Worm (Caenorhabditis elegans): ENCODE data around the gene F22B5.10.

The F22B5.10 gene

ce11 chrII:8456681-8457389 is 10.1 kb upstream of the F22B5.10 start:
- TF ChIP-seq nhr-129 (tag; optimal IDR thresholded peaks at IDR 0.05) = no peak
- TF ChIP-seq sma-3 (GFP tag; optimal IDR thresholded peaks at IDR 0.05) = no peak
- no peak for TF ChIP-seq mdl-1 (tag; optimal IDR thresholded peaks at IDR 0.05)
- TF ChIP-seq alr-1 (tag; optimal IDR thresholded peaks at IDR 0.05) = no peak
- TF ChIP-seq nhr-10 (tag; optimal IDR thresholded peaks at IDR 0.05) = no peak
- TF ChIP-seq unc-62 (GFP tag; optimal IDR thresholded peaks at IDR 0.05) = no peak
- no peak for TF ChIP-seq gmeb-1 (tag; optimal IDR thresholded peaks at IDR 0.05)
- TF ChIP-seq elt-1 (tag; optimal IDR thresholded peaks at IDR 0.05) = no peak
- TF ChIP-seq nhr-23 (tag; optimal IDR thresholded peaks at IDR 0.05) = no peak

ce11 chrII:8457438-8457837 is 9.5 kb upstream of the F22B5.10 start, which contains the start of gene zyg-9:
Gene zyg-9, plus strand, starts transcription at chrII:8457818.
- TF ChIP-seq dmd-4 (tag; optimal IDR thresholded peaks at IDR 0.05) = no peak
- peak; percentile 26 for TF ChIP-seq nhr-129 (tag; optimal IDR thresholded peaks at IDR 0.05)
- TF ChIP-seq ztf-1 (GFP tag; conservative IDR thresholded peaks at IDR 0.05) = no peak
- peak; percentile 63 for TF ChIP-seq C34F6.9 (tag; optimal IDR thresholded peaks at IDR 0.05)
- no peak for TF ChIP-seq lin-13 (GFP tag; optimal IDR thresholded peaks at IDR 0.05)
- TF ChIP-seq lsy-2 (tag; optimal IDR thresholded peaks at IDR 0.05) = peak in 1 of 2 experiments; percentile 29
- peak; percentile 30 for TF ChIP-seq unc-55 (GFP tag; optimal IDR thresholded peaks at IDR 0.05)
- TF ChIP-seq nhr-237 (tag; optimal IDR thresholded peaks at IDR 0.05) = no peak

- peak; percentile 39 for TF ChIP-seq C34F6.9 (tag; optimal IDR thresholded peaks at IDR 0.05)
- TF ChIP-seq lsy-2 (tag; optimal IDR thresholded peaks at IDR 0.05) = peak in 1 of 2 experiments; percentile 49
- TF ChIP-seq F13H6.1 (tag; optimal IDR thresholded peaks at IDR 0.05) = no peak
- TF ChIP-seq sem-4 (tag; optimal IDR thresholded peaks at IDR 0.05) = no peak
- TF ChIP-seq aly-2 (tag; optimal IDR thresholded peaks at IDR 0.05) = no peak
- TF ChIP-seq ama-1 (optimal IDR thresholded peaks at IDR 0.05) = peak; percentile 26
- TF ChIP-seq nhr-10 (tag; optimal IDR thresholded peaks at IDR 0.05) = no peak
These were observed 2.5 kb upstream of the F22B5.10 start, which contains the start of gene fars-3 for ce11 chrII:8464448-8464898. Gene fars-3, plus strand, starts transcription at chrII:8464848.

- TF ChIP-seq alr-1 (tag; optimal IDR thresholded peaks at IDR 0.05) (no peak), elt-1 (tag; optimal IDR thresholded peaks at IDR 0.05) (no peak), ceh-82 (tag; optimal IDR thresholded peaks at IDR 0.05) (no peak), lin-13 (GFP tag; optimal IDR thresholded peaks at IDR 0.05) (no peak), blmp-1 (tag; optimal IDR thresholded peaks at IDR 0.05; ENCODE audit: insufficient read depth) (no peak), egl-27 (tag; optimal IDR thresholded peaks at IDR 0.05) (no peak), ztf-4 (tag; optimal IDR thresholded peaks at IDR 0.05) (no peak), gmeb-1 (tag; optimal IDR thresholded peaks at IDR 0.05) (no peak), nhr-12 (tag; optimal IDR thresholded peaks at IDR 0.05) (no peak), ztf-11 (tag; optimal IDR thresholded peaks at IDR 0.05) (no peak), fos-1 (tag; optimal IDR thresholded peaks at IDR 0.05) (no peak), R02D3.7 (tag; optimal IDR thresholded peaks at IDR 0.05) (no peak), nhr-21 (tag; optimal IDR thresholded peaks at IDR 0.05) (no peak), mbf-1 (tag; optimal IDR thresholded peaks at IDR 0.05) (no peak), peb-1 (tag; optimal IDR thresholded peaks at IDR 0.05) (no peak), zag-1 (tag; optimal IDR thresholded peaks at IDR 0.05) (no peak), nhr-77 (tag; optimal IDR thresholded peaks at IDR 0.05) (no peak)
These were observed 835 bp downstream of the F22B5.10 start, which contains the start of gene M05D6.2 for ce11 chrII:8467809-8468208. Gene M05D6.2, plus strand, starts transcription at chrII:8468109.

- TF ChIP-seq sma-9 (GFP tag; optimal IDR thresholded peaks at IDR 0.05) = no peak
- TF ChIP-seq sma-9 (tag; optimal IDR thresholded peaks at IDR 0.05) = no peak
- no peak for TF ChIP-seq R02D3.7 (tag; optimal IDR thresholded peaks at IDR 0.05)
- TF ChIP-seq skn-1 (tag; optimal IDR thresholded peaks at IDR 0.05) = no peak
- no peak for TF ChIP-seq gmeb-1 (tag; optimal IDR thresholded peaks at IDR 0.05)
- no peak for TF ChIP-seq mbf-1 (tag; optimal IDR thresholded peaks at IDR 0.05)
- no peak for TF ChIP-seq F13H6.1 (tag; optimal IDR thresholded peaks at IDR 0.05)
- no peak for TF ChIP-seq ztf-1 (GFP tag; conservative IDR thresholded peaks at IDR 0.05)
These were observed 4.2 kb downstream of the F22B5.10 start, which contains the start of gene M05D6.8 for ce11 chrII:8471139-8471538. Gene M05D6.8, minus strand, starts transcription at chrII:8471239.

Data from whole organism, L2 larva.